Worm (Caenorhabditis elegans) whole organism, midembryonic: ENCODE measurements around the gene F35H12.1.

ENCODE experiments used
- T22C8.4 ChIP-seq: fragments of 200-800 bp; sonication (Bioruptor generic); IDR thresholded peaks from 2 replicates; pipeline ENCODE4 v1.3.6; 2022; ENCODE audit warnings: missing genetic modification characterization, missing compliant biosample characterization
- cog-1 ChIP-seq: sonication (generic microtip); optimal IDR thresholded peaks from 2 replicates; lab custom pipeline; 2016; ENCODE audit warnings: missing genetic modification characterization, missing compliant biosample characterization
- flt-1 ChIP-seq: fragments of 200-800 bp; sonication (Bioruptor generic); IDR thresholded peaks from 2 replicates; pipeline ENCODE4 v1.3.6; 2022; ENCODE audit warnings: missing genetic modification characterization, missing compliant biosample characterization
- klf-2 ChIP-seq: fragments of 200-800 bp; sonication (Bioruptor generic); conservative IDR thresholded peaks from 2 replicates; pipeline ENCODE4 v1.3.6; 2022; ENCODE audit warnings: missing genetic modification reagents, missing genetic modification characterization, missing compliant biosample characterization
- med-1 ChIP-seq: sonication (generic microtip); optimal IDR thresholded peaks from 2 replicates; lab custom pipeline; 2017; ENCODE audit warnings: missing genetic modification characterization, mild to moderate bottlenecking, missing compliant biosample characterization, antibody characterized with exemption, missing genetic modification reagents; ENCODE audit not compliant: insufficient read depth
- ref-1 ChIP-seq: fragments of 200-800 bp; sonication (Bioruptor generic); conservative IDR thresholded peaks from 2 replicates; pipeline ENCODE4 v1.3.6; 2022; ENCODE audit warnings: missing genetic modification reagents, missing genetic modification characterization, missing compliant biosample characterization
- tab-1 ChIP-seq: fragments of 200-800 bp; sonication (Bioruptor generic); IDR thresholded peaks from 2 replicates; pipeline ENCODE4 v1.3.6; 2022; ENCODE audit warnings: missing genetic modification characterization, missing compliant biosample characterization
- ztf-23 ChIP-seq: fragments of 200-800 bp; sonication (Bioruptor generic); IDR thresholded peaks from 2 replicates; pipeline ENCODE4 v1.3.6; 2022; ENCODE audit warnings: missing genetic modification reagents, missing genetic modification characterization, missing compliant biosample characterization

DNA sequence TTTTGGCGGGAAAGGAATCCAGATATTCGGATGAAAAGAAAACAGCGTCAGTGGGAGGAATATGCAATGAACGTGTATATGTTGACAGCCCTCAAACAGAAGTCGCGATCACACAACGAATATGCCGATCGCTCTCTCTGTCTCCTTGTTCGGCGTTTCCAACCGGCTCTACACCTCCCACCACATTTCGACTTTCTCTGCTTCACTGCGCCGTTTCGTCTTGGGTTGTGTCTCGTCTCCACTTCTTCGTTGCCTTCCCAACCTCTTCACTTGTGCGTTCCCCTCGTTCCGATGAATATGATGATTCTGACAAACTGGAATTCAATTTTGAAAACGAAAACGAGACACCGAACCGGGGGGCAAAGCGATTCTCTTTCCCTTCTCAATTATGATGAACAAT, 35.7 kb upstream of the F35H12.1 start, which contains the start of gene mab-7:
- TF ChIP-seq ref-1 (GFP tag; lab: Robert Waterston, UW), result no peak
- TF ChIP-seq klf-2 (GFP tag; lab: Robert Waterston, UW), result no peak
- TF ChIP-seq flt-1 (GFP tag; lab: Robert Waterston, UW), result no peak
- no peak for TF ChIP-seq cog-1 (tag; lab: Kevin White, UChicago)
- no peak for TF ChIP-seq tab-1 (GFP tag; lab: Robert Waterston, UW)
- TF ChIP-seq ztf-23, result no peak
- TF ChIP-seq med-1 (GFP tag; lab: Kevin White, UChicago), result no peak
- no peak for TF ChIP-seq T22C8.4 (GFP tag; lab: Robert Waterston, UW)
